Fruit fly (Drosophila melanogaster) whole organism, embryonic: ENCODE measurements around the gene fan.

Source experiments
- Atf6 ChIP-seq: fragments of 200-800 bp; sonication (Bioruptor generic); IDR thresholded peaks from 2 replicates; pipeline ENCODE4 v1.3.6; 2022; ENCODE audit warnings: missing biosample characterization, missing genetic modification characterization
- CG10366 ChIP-seq: fragments of 200-800 bp; sonication (Bioruptor generic); IDR thresholded peaks from 2 replicates; pipeline ENCODE4 v1.3.6; 2022; ENCODE audit warnings: missing biosample characterization, missing genetic modification characterization
- CG12071 ChIP-seq: fragments of 200-800 bp; sonication (Bioruptor generic); optimal IDR thresholded peaks from 3 replicates; lab custom pipeline; 2018; ENCODE audit warnings: missing biosample characterization, mild to moderate bottlenecking, missing genetic modification characterization
- CG14014 ChIP-seq: fragments of 200-800 bp; sonication (Bioruptor generic); IDR thresholded peaks from 2 replicates; pipeline ENCODE4 v1.3.6; 2022; ENCODE audit warnings: missing biosample characterization, missing genetic modification characterization
- CG14667 ChIP-seq: fragments of 200-800 bp; sonication (Bioruptor generic); IDR thresholded peaks from 2 replicates; pipeline ENCODE4 v1.3.6; 2022; ENCODE audit warnings: missing biosample characterization, missing genetic modification characterization
- CG15479 ChIP-seq: fragments of 200-800 bp; sonication (Bioruptor generic); optimal IDR thresholded peaks from 3 replicates; lab custom pipeline; 2019; ENCODE audit warnings: missing biosample characterization, mild to moderate bottlenecking, missing genetic modification characterization, moderate library complexity
- CG17385 ChIP-seq: fragments of 200-800 bp; sonication (Bioruptor generic); optimal IDR thresholded peaks from 3 replicates; lab custom pipeline; 2018; ENCODE audit warnings: missing biosample characterization, mild to moderate bottlenecking, missing genetic modification characterization
- CG17912 ChIP-seq: fragments of 200-800 bp; sonication (Bioruptor generic); optimal IDR thresholded peaks from 2 replicates; lab custom pipeline; 2018; ENCODE audit warnings: missing biosample characterization, mild to moderate bottlenecking, missing genetic modification characterization
- CG18599 ChIP-seq: fragments of 200-800 bp; sonication (Bioruptor generic); optimal IDR thresholded peaks from 3 replicates; lab custom pipeline; 2017; ENCODE audit warnings: missing biosample characterization, missing genetic modification characterization, mild to moderate bottlenecking, moderate library complexity, missing genetic modification reagents
- CG3163 ChIP-seq: fragments of 200-800 bp; sonication (Bioruptor generic); optimal IDR thresholded peaks from 3 replicates; lab custom pipeline; 2016; ENCODE audit warnings: missing biosample characterization, missing genetic modification characterization
- CG33213 ChIP-seq: fragments of 200-800 bp; sonication (Bioruptor generic); optimal IDR thresholded peaks from 3 replicates; lab custom pipeline; 2016; ENCODE audit warnings: missing biosample characterization, missing genetic modification characterization
- CG34224 ChIP-seq: fragments of 200-800 bp; sonication (Bioruptor generic); IDR thresholded peaks from 3 replicates; pipeline ENCODE4 v1.3.6; 2022; ENCODE audit warnings: missing biosample characterization, missing genetic modification characterization; ENCODE audit not compliant: partially characterized antibody
- CG4820 ChIP-seq: fragments of 200-800 bp; sonication (Bioruptor generic); optimal IDR thresholded peaks from 3 replicates; lab custom pipeline; 2016; ENCODE audit warnings: missing biosample characterization, missing genetic modification characterization
- CG5180 ChIP-seq: fragments of 200-800 bp; sonication (Bioruptor generic); optimal IDR thresholded peaks from 3 replicates; lab custom pipeline; 2017; ENCODE audit warnings: missing biosample characterization, missing genetic modification characterization, mild to moderate bottlenecking, moderate library complexity, missing genetic modification reagents
- CG5953 ChIP-seq: fragments of 200-800 bp; sonication (Bioruptor generic); IDR thresholded peaks from 2 replicates; pipeline ENCODE4 v1.3.6; 2022; ENCODE audit warnings: missing biosample characterization, missing genetic modification characterization
- CG6254 ChIP-seq: fragments of 200-800 bp; sonication (Bioruptor generic); optimal IDR thresholded peaks from 3 replicates; lab custom pipeline; 2017; ENCODE audit warnings: mild to moderate bottlenecking, missing biosample characterization, missing genetic modification reagents, missing genetic modification characterization
- CG6689 ChIP-seq: fragments of 200-800 bp; sonication (Bioruptor generic); IDR thresholded peaks from 2 replicates; pipeline ENCODE4 v1.3.6; 2022; ENCODE audit warnings: missing biosample characterization, missing genetic modification characterization
- CG7357 ChIP-seq: fragments of 200-800 bp; sonication (Bioruptor generic); IDR thresholded peaks from 3 replicates; pipeline ENCODE4 v1.3.6; 2022; ENCODE audit warnings: missing biosample characterization, missing genetic modification characterization
- CG7556 ChIP-seq: fragments of 200-800 bp; sonication (Bioruptor generic); optimal IDR thresholded peaks from 2 replicates; lab custom pipeline; 2017; ENCODE audit warnings: missing biosample characterization, mild to moderate bottlenecking, missing genetic modification characterization
- CG8944 ChIP-seq: fragments of 200-800 bp; sonication (Bioruptor generic); optimal IDR thresholded peaks from 3 replicates; lab custom pipeline; 2016; ENCODE audit warnings: missing biosample characterization, missing genetic modification characterization
- CG9932 ChIP-seq: fragments of 200-800 bp; sonication (Bioruptor generic); IDR thresholded peaks from 2 replicates; pipeline ENCODE4 v1.3.6; 2022; ENCODE audit warnings: missing biosample characterization, missing genetic modification characterization
- CTCF ChIP-seq: fragments of 200-800 bp; sonication (Bioruptor generic); optimal IDR thresholded peaks from 2 replicates; lab custom pipeline; 2017; ENCODE audit warnings: missing biosample characterization, mild to moderate bottlenecking, missing genetic modification characterization, moderate library complexity
- Hey ChIP-seq: fragments of 200-800 bp; sonication (Bioruptor generic); optimal IDR thresholded peaks from 3 replicates; lab custom pipeline; 2018; ENCODE audit warnings: missing biosample characterization, mild to moderate bottlenecking, missing genetic modification characterization
- Neu2 ChIP-seq: fragments of 200-800 bp; sonication (Bioruptor generic); optimal IDR thresholded peaks from 3 replicates; lab custom pipeline; 2016; ENCODE audit warnings: missing biosample characterization, missing genetic modification characterization, borderline replicate concordance
- Nf-YA ChIP-seq: fragments of 200-800 bp; sonication (Bioruptor generic); IDR thresholded peaks from 2 replicates; pipeline ENCODE4 v1.3.6; 2022; ENCODE audit warnings: missing biosample characterization, missing genetic modification characterization
- Rfx ChIP-seq: fragments of 200-800 bp; sonication (Bioruptor generic); IDR thresholded peaks from 2 replicates; pipeline ENCODE4 v1.3.6; 2022; ENCODE audit warnings: missing biosample characterization, missing genetic modification characterization
- TFAM ChIP-seq: fragments of 200-800 bp; sonication (Bioruptor generic); optimal IDR thresholded peaks from 2 replicates; lab custom pipeline; 2017; ENCODE audit warnings: missing biosample characterization, missing genetic modification characterization, inconsistent platforms
- ato ChIP-seq: fragments of 200-800 bp; sonication (Bioruptor generic); IDR thresholded peaks from 2 replicates; pipeline ENCODE4 v1.3.6; 2022; ENCODE audit warnings: missing biosample characterization, missing genetic modification characterization; ENCODE audit not compliant: partially characterized antibody
- bcd ChIP-seq: fragments of 200-800 bp; sonication (Bioruptor generic); optimal IDR thresholded peaks from 2 replicates; lab custom pipeline; 2017; ENCODE audit warnings: missing biosample characterization, mild to moderate bottlenecking, missing genetic modification characterization
- chinmo ChIP-seq: fragments of 200-800 bp; sonication (Bioruptor generic); IDR thresholded peaks from 4 replicates; pipeline ENCODE4 v1.3.6; 2022; ENCODE audit warnings: missing biosample characterization, missing genetic modification characterization; ENCODE audit not compliant: partially characterized antibody
- cwo ChIP-seq: fragments of 200-800 bp; sonication (Bioruptor generic); optimal IDR thresholded peaks from 3 replicates; lab custom pipeline; 2017; ENCODE audit warnings: missing biosample characterization, missing genetic modification characterization, mild to moderate bottlenecking, moderate library complexity, missing genetic modification reagents
- danr ChIP-seq: fragments of 200-800 bp; sonication (Bioruptor generic); IDR thresholded peaks from 2 replicates; pipeline ENCODE4 v1.3.6; 2022; ENCODE audit warnings: missing biosample characterization, missing genetic modification characterization
- dm ChIP-seq: fragments of 200-800 bp; sonication (Bioruptor generic); optimal IDR thresholded peaks from 3 replicates; lab custom pipeline; 2016; ENCODE audit warnings: missing biosample characterization, missing genetic modification characterization
- dmrt99B ChIP-seq: fragments of 200-800 bp; sonication (Bioruptor generic); optimal IDR thresholded peaks from 2 replicates; lab custom pipeline; 2018; ENCODE audit warnings: missing biosample characterization, mild to moderate bottlenecking, missing genetic modification characterization, moderate library complexity
- dpn ChIP-seq, 2 experiments: fragments of 200-800 bp; sonication (Bioruptor generic); optimal IDR thresholded peaks; 3 replicates each; lab custom pipeline; 2016; ENCODE audit warnings: missing biosample characterization in 2 of 2, missing genetic modification characterization in 2 of 2
- gcm ChIP-seq: fragments of 200-800 bp; sonication (Bioruptor generic); optimal IDR thresholded peaks from 2 replicates; lab custom pipeline; 2019; ENCODE audit warnings: missing biosample characterization, mild to moderate bottlenecking, missing genetic modification characterization, moderate library complexity
- gcm2 ChIP-seq: fragments of 200-800 bp; sonication (Bioruptor generic); optimal IDR thresholded peaks from 2 replicates; lab custom pipeline; 2016; ENCODE audit warnings: missing biosample characterization, missing genetic modification characterization
- grn ChIP-seq: fragments of 200-800 bp; sonication (Bioruptor generic); optimal IDR thresholded peaks from 3 replicates; lab custom pipeline; 2017; ENCODE audit warnings: missing biosample characterization, missing genetic modification characterization
- inv ChIP-seq: fragments of 200-800 bp; sonication (Bioruptor generic); IDR thresholded peaks from 2 replicates; pipeline ENCODE4 v1.3.6; 2022; ENCODE audit warnings: missing biosample characterization, missing genetic modification characterization; ENCODE audit not compliant: partially characterized antibody
- kni ChIP-seq: fragments of 200-800 bp; sonication (Bioruptor generic); optimal IDR thresholded peaks from 3 replicates; lab custom pipeline; 2017; ENCODE audit warnings: mild to moderate bottlenecking, missing biosample characterization, missing genetic modification reagents, missing genetic modification characterization
- lola ChIP-seq, 3 experiments: fragments of >200 bp in 2 of 3; fragments of 200-800 bp in 1 of 3; sonication (Bioruptor generic) in 1 of 3; optimal IDR thresholded peaks; 2 replicates each; lab custom pipeline; 2017 to 2019; ENCODE audit warnings: missing biosample characterization in 3 of 3, missing genetic modification characterization in 3 of 3, mild to moderate bottlenecking in 1 of 3, moderate library complexity in 1 of 3
- nmo ChIP-seq: fragments of 200-800 bp; sonication (Bioruptor generic); optimal IDR thresholded peaks from 2 replicates; lab custom pipeline; 2018; ENCODE audit warnings: missing biosample characterization, mild to moderate bottlenecking, missing genetic modification characterization, moderate library complexity
- phol ChIP-seq: fragments of 200-800 bp; sonication (Bioruptor generic); optimal IDR thresholded peaks from 3 replicates; lab custom pipeline; 2018; ENCODE audit warnings: missing biosample characterization, mild to moderate bottlenecking, missing genetic modification characterization, moderate library complexity
- pita ChIP-seq: fragments of 200-800 bp; sonication (Bioruptor generic); optimal IDR thresholded peaks from 2 replicates; lab custom pipeline; 2017; ENCODE audit warnings: missing biosample characterization, mild to moderate bottlenecking, missing genetic modification characterization
- sens ChIP-seq: fragments of 200-800 bp; sonication (Bioruptor generic); peaks from one replicate; lab custom pipeline; 2016; ENCODE audit warnings: missing biosample characterization, missing genetic modification characterization
- shn ChIP-seq: fragments of 200-800 bp; sonication (Bioruptor generic); optimal IDR thresholded peaks from 3 replicates; lab custom pipeline; 2016; ENCODE audit warnings: missing biosample characterization, missing genetic modification characterization
- sima ChIP-seq: fragments of 200-800 bp; sonication (Bioruptor generic); optimal IDR thresholded peaks from 2 replicates; lab custom pipeline; 2016; ENCODE audit warnings: missing biosample characterization, missing genetic modification characterization
- slbo ChIP-seq: fragments of 200-800 bp; sonication (Bioruptor generic); IDR thresholded peaks from 2 replicates; pipeline ENCODE4 v1.3.6; 2022; ENCODE audit warnings: missing biosample characterization, missing genetic modification characterization
- stwl ChIP-seq: fragments of 200-800 bp; sonication (Bioruptor generic); optimal IDR thresholded peaks from 3 replicates; lab custom pipeline; 2018; ENCODE audit warnings: missing biosample characterization, mild to moderate bottlenecking, missing genetic modification characterization, moderate library complexity
- vvl ChIP-seq: fragments of 200-800 bp; sonication (Bioruptor generic); IDR thresholded peaks from 2 replicates; pipeline ENCODE4 v1.3.6; 2022; ENCODE audit warnings: missing biosample characterization, missing genetic modification characterization
- wor ChIP-seq: fragments of 200-800 bp; sonication (Bioruptor generic); IDR thresholded peaks from 2 replicates; pipeline ENCODE4 v1.3.6; 2022; ENCODE audit warnings: missing biosample characterization, missing genetic modification characterization
- zen2 ChIP-seq: fragments of 200-800 bp; sonication (Bioruptor generic); IDR thresholded peaks from 3 replicates; pipeline ENCODE4 v1.3.6; 2022; ENCODE audit warnings: missing biosample characterization, missing genetic modification characterization; ENCODE audit not compliant: partially characterized antibody

fan gene

DNA sequence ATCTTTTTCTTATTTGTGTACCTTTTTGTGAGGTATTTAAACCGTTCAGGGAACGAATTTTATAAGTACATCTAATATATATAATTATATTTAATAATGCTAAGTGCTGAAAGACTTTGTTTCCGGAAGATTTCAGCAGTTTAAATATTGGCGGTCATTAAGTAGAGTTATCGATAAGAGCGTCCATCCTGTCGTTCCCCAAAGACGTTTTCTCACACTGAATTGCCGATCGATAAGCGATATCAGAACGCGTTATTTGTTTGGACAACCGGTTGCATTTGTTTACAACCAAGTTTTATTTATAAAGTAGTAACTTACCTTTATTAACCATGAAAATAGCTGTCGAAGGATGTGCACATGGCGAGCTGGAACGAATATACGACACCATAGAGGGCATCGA is 12.7 kb downstream of the fan start, which contains the start of gene ldbr (continued):
- TF ChIP-seq shn (GFP tag; lab: Kevin White, UChicago) (no peak), ato (GFP tag; lab: Robert Waterston, UW) (peak; percentile 56), CG14667 (no peak), CG4820 (GFP tag; lab: Kevin White, UChicago) (no peak), CG7556 (GFP tag; lab: Kevin White, UChicago) (no peak), Atf6 (GFP tag; lab: Robert Waterston, UW) (no peak), cwo (no peak), CG12071 (GFP tag; lab: Kevin White, UChicago) (no peak), zen2 (peak; percentile 30; the same call in 1 of the 3 replicates), CG6254 (GFP tag; lab: Kevin White, UChicago) (no peak), sima (GFP tag; lab: Kevin White, UChicago) (no peak), slbo (no peak), bcd (GFP tag; lab: Kevin White, UChicago) (no peak), vvl (GFP tag; lab: Robert Waterston, UW) (no peak; the same call in 1 of the 2 replicates), Rfx (GFP tag; lab: Robert Waterston, UW) (no peak), TFAM (no peak), danr (GFP tag; lab: Robert Waterston, UW) (no peak), CG8944 (GFP tag; lab: Kevin White, UChicago) (no peak), wor (GFP tag; lab: Robert Waterston, UW) (no peak), Hey (no peak), CG18599 (GFP tag; lab: Kevin White, UChicago) (no peak), CG17385 (GFP tag; lab: Kevin White, UChicago) (peak; percentile 14), gcm (GFP tag; lab: Kevin White, UChicago) (no peak), Neu2 (GFP tag; lab: Kevin White, UChicago) (no peak), sens (GFP tag; lab: Kevin White, UChicago) (no peak), dmrt99B (tag; lab: Kevin White, UChicago) (no peak), gcm2 (GFP tag; lab: Kevin White, UChicago) (no peak), stwl (tag; lab: Kevin White, UChicago) (peak; percentile 60), kni (no peak), Nf-YA (GFP tag; lab: Robert Waterston, UW) (no peak), CG5953 (GFP tag; lab: Robert Waterston, UW) (no peak), CG10366 (no peak), CG14014 (GFP tag; lab: Robert Waterston, UW) (no peak), CG9932 (GFP tag; lab: Robert Waterston, UW) (no peak), CTCF (GFP tag; lab: Kevin White, UChicago) (no peak), phol (tag; lab: Kevin White, UChicago) (peak; percentile 39), dpn (GFP tag; optimal IDR thresholded peaks at IDR 0.05; lab: Kevin White, UChicago) (no peak), CG5180 (GFP tag; lab: Kevin White, UChicago) (no peak), lola (GFP tag; optimal IDR thresholded peaks at IDR 0.05; lab: Kevin White, UChicago) (no peak), CG34224 (GFP tag; lab: Robert Waterston, UW) (peak; percentile 63; the same call in 2 of the 3 replicates), nmo (GFP tag; lab: Kevin White, UChicago) (no peak), CG3163 (GFP tag; lab: Kevin White, UChicago) (no peak), inv (GFP tag; lab: Robert Waterston, UW) (no peak), CG17912 (GFP tag; lab: Kevin White, UChicago) (no peak), chinmo (GFP tag; lab: Robert Waterston, UW) (no peak), pita (GFP tag; lab: Kevin White, UChicago) (no peak), CG6689 (GFP tag; lab: Robert Waterston, UW) (no peak), dm (no peak), CG7357 (GFP tag; lab: Robert Waterston, UW) (no peak), CG33213 (GFP tag; lab: Kevin White, UChicago) (no peak), grn (no peak), CG15479 (GFP tag; lab: Kevin White, UChicago) (no peak)
